Worm (Caenorhabditis elegans) whole organism, L4/young adult: ENCODE results near the gene blos-1.
A peak's percentile ranks its signal among the peaks of the same experiment; 100 is the strongest.

ENCODE experiments used
- W03F9.2 ChIP-seq: fragments of 150-350 bp; optimal IDR thresholded peaks from 2 replicates; lab custom pipeline; 2014; ENCODE audit warnings: missing biosample characterization, missing genetic modification characterization
- dao-5 ChIP-seq: sonication (generic microtip); optimal IDR thresholded peaks from 2 replicates; lab custom pipeline; 2016; ENCODE audit warnings: missing genotype, missing genetic modification characterization, moderate library complexity, missing compliant biosample characterization
- him-1 ChIP-seq: sonication (generic microtip); optimal IDR thresholded peaks from 2 replicates; lab custom pipeline; 2016; ENCODE audit warnings: missing genotype, missing genetic modification reagents, missing genetic modification characterization, missing compliant biosample characterization

The blos-1 gene

ce11 chrIII:10197416-10197815 lies 14.3 kb downstream of the blos-1 start, which contains the start of gene dod-6:
dod-6 (plus strand) TSS chrIII:10197716.
- TF ChIP-seq W03F9.2 (tag; lab: Kevin White, UChicago) (no peak), him-1 (tag; lab: Kevin White, UChicago) (no peak), dao-5 (tag; lab: Kevin White, UChicago) (no peak)

- TF ChIP-seq him-1 (tag; lab: Kevin White, UChicago) (no peak), dao-5 (tag; lab: Kevin White, UChicago) (no peak), W03F9.2 (tag; lab: Kevin White, UChicago) (no peak)
Measured at ce11 chrIII:10196796-10197195, 14.9 kb downstream of the blos-1 start.

- no peak for TF ChIP-seq dao-5 (tag; lab: Kevin White, UChicago)
- no peak for TF ChIP-seq W03F9.2 (tag; lab: Kevin White, UChicago)
- no peak for TF ChIP-seq him-1 (tag; lab: Kevin White, UChicago)
Measured at ce11 chrIII:10195911-10196310, 15.8 kb downstream of the blos-1 start.

DNA sequence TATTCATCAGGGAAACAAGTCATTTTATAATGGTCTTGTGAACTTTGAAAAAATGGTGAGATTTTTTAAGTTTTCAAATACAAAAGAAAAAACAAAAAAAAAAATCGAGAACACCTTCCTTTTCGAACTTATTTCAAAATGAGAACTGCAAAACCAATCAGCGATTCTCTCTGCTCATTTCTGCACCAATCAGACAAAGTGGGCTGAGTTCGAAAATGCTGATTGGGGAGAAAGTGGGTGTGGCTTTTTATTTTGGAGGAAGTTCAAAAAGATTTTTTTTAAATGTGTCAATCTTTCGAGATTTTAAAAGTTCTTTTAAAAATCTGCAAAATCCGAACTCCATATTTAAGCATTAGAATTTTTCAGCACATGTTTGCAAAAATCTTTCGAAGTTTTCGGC lies 17.2 kb downstream of the blos-1 start:
- TF ChIP-seq W03F9.2 (tag; lab: Kevin White, UChicago) (no peak), dao-5 (tag; lab: Kevin White, UChicago) (no peak), him-1 (tag; lab: Kevin White, UChicago) (no peak)

DNA sequence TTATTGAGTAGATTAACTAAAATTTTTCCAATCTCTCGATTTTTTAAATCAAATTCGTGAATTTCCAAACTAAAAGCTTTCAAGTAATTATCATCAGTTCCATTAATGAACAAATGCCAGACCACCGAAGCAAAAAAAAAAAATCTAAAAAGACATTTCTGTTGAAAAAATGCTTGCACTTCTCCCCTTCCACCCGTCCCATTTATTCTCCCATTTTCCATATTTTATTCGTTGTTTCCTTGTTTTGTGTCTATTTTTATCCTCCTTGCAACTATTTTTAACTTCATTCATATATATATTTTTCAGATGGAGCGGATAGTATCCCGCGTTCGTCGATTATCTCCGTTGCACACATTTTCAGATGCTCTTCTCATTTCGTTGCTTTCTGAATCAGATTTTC lies 22.8 kb downstream of the blos-1 start, which contains the start of gene epac-1:
TSS of gene epac-1 (plus strand) at position 301 of the 400 bp plus-strand sequence.
- no peak for TF ChIP-seq him-1 (tag; lab: Kevin White, UChicago)
- TF ChIP-seq dao-5 (tag; lab: Kevin White, UChicago): no peak
- no peak for TF ChIP-seq W03F9.2 (tag; lab: Kevin White, UChicago)

DNA sequence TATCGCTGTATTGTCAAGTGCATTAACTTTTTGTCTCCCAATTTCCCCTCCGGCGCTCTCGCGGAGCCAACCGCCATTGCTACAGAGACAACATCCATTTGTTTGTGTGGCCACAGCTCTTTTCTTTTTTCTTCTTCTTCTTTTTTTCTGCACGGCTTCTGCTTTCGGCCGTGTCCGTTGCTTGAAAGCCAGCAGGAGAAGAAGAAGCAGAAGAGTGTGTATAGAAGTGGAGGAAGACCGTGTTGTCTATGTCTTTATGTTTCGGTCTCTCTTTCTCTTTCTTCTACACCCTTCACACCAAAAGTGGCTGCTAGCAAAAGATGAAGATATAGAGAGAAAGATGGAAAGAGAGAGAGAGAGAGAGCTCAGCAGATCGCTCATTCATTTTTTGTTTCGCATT lies 23.9 kb downstream of the blos-1 start:
- no peak for TF ChIP-seq W03F9.2 (tag; lab: Kevin White, UChicago)
- TF ChIP-seq him-1 (tag; lab: Kevin White, UChicago): peak; percentile 28

- TF ChIP-seq him-1 (tag; lab: Kevin White, UChicago) (no peak), W03F9.2 (tag; lab: Kevin White, UChicago) (no peak), dao-5 (tag; lab: Kevin White, UChicago) (no peak)
Measured at ce11 chrIII:10186160-10186559, 25.6 kb downstream of the blos-1 start, which contains the start of gene unc-47. unc-47 (minus strand) TSS chrIII:10186260.

DNA sequence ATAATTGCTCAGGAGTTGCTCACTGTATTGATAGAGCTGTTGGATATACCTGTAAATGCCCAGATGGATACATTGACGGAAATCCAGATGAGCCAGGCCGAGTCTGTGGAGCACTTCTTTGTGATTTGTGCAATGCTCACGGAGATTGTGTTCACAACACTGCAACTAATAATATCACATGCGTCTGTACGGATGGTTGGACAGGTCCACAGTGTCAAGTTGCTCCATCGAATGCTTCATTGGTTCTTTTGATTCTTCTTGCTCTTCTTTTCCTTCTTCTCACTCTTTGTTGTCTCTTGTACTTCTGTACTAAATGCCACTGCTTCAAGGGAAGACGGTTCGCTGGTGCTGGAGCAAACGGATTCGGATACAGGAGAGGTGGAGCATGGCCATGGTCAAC lies 29.9 kb downstream of the blos-1 start:
- TF ChIP-seq him-1 (tag; lab: Kevin White, UChicago): no peak
- no peak for TF ChIP-seq W03F9.2 (tag; lab: Kevin White, UChicago)
- TF ChIP-seq dao-5 (tag; lab: Kevin White, UChicago): no peak

DNA sequence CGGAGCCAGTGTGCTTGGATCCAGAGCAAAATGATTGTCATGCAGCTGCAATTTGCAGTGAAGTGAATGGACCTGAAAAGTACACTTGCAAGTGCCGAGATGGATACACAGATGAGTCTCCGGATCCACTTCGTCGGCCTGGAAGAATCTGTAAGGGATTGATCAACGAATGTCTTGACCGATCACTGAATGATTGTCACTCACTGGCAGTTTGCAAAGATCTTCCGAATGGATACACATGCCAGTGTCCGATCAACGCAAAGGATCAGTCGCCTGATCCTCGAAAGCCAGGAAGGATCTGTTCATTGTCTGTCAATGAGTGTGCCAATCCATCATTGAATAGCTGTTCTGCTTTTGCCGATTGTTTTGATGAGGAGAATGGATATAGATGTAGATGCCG lies 32.3 kb downstream of the blos-1 start:
- TF ChIP-seq W03F9.2 (tag; lab: Kevin White, UChicago) (no peak), dao-5 (tag; lab: Kevin White, UChicago) (no peak), him-1 (tag; lab: Kevin White, UChicago) (no peak)

- no peak for TF ChIP-seq W03F9.2 (tag; lab: Kevin White, UChicago)
- no peak for TF ChIP-seq him-1 (tag; lab: Kevin White, UChicago)
- TF ChIP-seq dao-5 (tag; lab: Kevin White, UChicago): no peak
Measured at ce11 chrIII:10178552-10178951, 33.2 kb downstream of the blos-1 start.

ce11 chrIII:10178023-10178422 lies 33.7 kb downstream of the blos-1 start:
- TF ChIP-seq W03F9.2 (tag; lab: Kevin White, UChicago): no peak
- TF ChIP-seq dao-5 (tag; lab: Kevin White, UChicago): no peak
- no peak for TF ChIP-seq him-1 (tag; lab: Kevin White, UChicago)

DNA sequence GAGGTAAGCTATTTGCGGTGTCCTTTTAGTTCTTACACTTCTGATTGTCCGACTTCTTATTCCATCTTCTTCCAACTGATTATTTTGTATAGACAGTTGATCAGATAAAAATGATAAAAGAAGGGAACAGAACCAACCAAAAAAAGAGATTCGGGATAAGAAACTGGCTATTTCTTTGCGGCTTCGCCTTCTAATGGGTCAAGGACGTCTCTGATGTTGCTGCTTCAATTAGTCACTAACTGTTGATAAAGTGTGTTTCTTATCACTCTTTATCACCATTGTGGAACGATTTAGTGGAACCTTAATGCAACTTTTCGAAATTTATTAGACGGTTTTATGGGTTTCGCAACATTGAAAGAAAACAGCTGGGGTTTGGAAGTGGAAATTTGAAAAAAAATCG lies 41.5 kb downstream of the blos-1 start:
- no peak for TF ChIP-seq dao-5 (tag; lab: Kevin White, UChicago)
- no peak for TF ChIP-seq him-1 (tag; lab: Kevin White, UChicago)
- no peak for TF ChIP-seq W03F9.2 (tag; lab: Kevin White, UChicago)
